Worm (Caenorhabditis elegans) whole organism, early embryonic: ENCODE data around the gene stip-1.

Source experiments
- B0310.2 ChIP-seq: sonication (generic microtip); optimal IDR thresholded peaks from 2 replicates; lab custom pipeline; 2016; ENCODE audit warnings: mild to moderate bottlenecking, missing genetic modification characterization, missing compliant biosample characterization
- F13C5.2 ChIP-seq: sonication (generic microtip); optimal IDR thresholded peaks from 2 replicates; lab custom pipeline; 2017; ENCODE audit warnings: mild to moderate bottlenecking, missing genetic modification characterization, inconsistent platforms, missing compliant biosample characterization
- aly-1 ChIP-seq: sonication (generic microtip); optimal IDR thresholded peaks from 2 replicates; lab custom pipeline; 2016; ENCODE audit warnings: missing genetic modification characterization, missing compliant biosample characterization
- ama-1 ChIP-seq: fragments of 150-350 bp; optimal IDR thresholded peaks from 2 replicates; lab custom pipeline; 2014
- ceh-13 ChIP-seq: fragments of 200-800 bp; sonication (Bioruptor generic); optimal IDR thresholded peaks from 2 replicates; lab custom pipeline; 2018; ENCODE audit warnings: mild to moderate bottlenecking, missing genetic modification characterization, missing compliant biosample characterization
- ceh-36 ChIP-seq: sonication (generic microtip); optimal IDR thresholded peaks from 2 replicates; lab custom pipeline; 2016; ENCODE audit warnings: missing genetic modification characterization, inconsistent platforms, missing compliant biosample characterization
- flt-1 ChIP-seq: fragments of 200-800 bp; sonication (Bioruptor generic); IDR thresholded peaks from 2 replicates; pipeline ENCODE4 v1.3.6; 2022; ENCODE audit warnings: missing genetic modification characterization, missing compliant biosample characterization
- hmbx-1 ChIP-seq: sonication (generic microtip); optimal IDR thresholded peaks from 2 replicates; lab custom pipeline; 2016; ENCODE audit warnings: mild to moderate bottlenecking, missing genetic modification characterization, missing compliant biosample characterization
- hmg-4 ChIP-seq: fragments of 200-800 bp; sonication (Bioruptor generic); optimal IDR thresholded peaks from 2 replicates; lab custom pipeline; 2018; ENCODE audit warnings: mild to moderate bottlenecking, missing genetic modification characterization, missing compliant biosample characterization
- hnd-1 ChIP-seq: sonication (generic microtip); optimal IDR thresholded peaks from 2 replicates; lab custom pipeline; 2016; ENCODE audit warnings: missing genetic modification characterization, missing compliant biosample characterization
- pes-1 ChIP-seq: fragments of 200-800 bp; sonication (Bioruptor generic); IDR thresholded peaks from 2 replicates; pipeline ENCODE4 v1.3.6; 2022; ENCODE audit warnings: missing genetic modification reagents, missing genetic modification characterization, missing compliant biosample characterization
- scrt-1 ChIP-seq: fragments of 200-800 bp; sonication (Bioruptor generic); IDR thresholded peaks from 2 replicates; pipeline ENCODE4 v1.3.6; 2022; ENCODE audit warnings: missing genetic modification characterization, missing compliant biosample characterization
- tra-4 ChIP-seq: sonication (generic microtip); optimal IDR thresholded peaks from 2 replicates; lab custom pipeline; 2017; ENCODE audit warnings: missing genetic modification characterization, missing compliant biosample characterization

DNA sequence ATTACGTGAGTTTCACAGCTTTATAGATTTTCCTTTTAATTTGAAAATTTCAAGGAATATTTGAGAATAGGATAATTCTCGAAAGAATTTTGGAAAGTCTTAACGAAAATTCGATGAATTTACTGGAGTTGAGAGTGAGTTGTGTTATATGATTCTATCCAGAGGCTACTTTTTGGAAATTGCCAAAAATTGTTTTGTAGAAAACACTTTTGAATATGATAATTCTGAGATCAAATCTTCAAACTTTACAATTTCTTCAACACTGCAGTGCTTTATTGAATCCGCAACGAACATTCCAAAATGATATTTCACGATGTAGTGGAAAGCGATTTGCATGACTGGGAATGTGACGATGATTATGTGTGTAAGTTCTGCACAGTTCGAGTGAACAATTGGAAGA is 2.2 kb upstream of the stip-1 start, which contains the start of gene C07E3.8:
- TF ChIP-seq aly-1 (tag; lab: Kevin White, UChicago) (no peak), pes-1 (no peak), ama-1 (lab: Kevin White, UChicago) (no peak), flt-1 (GFP tag; lab: Robert Waterston, UW) (no peak), hmg-4 (GFP tag; lab: Kevin White, UChicago) (no peak), B0310.2 (tag; lab: Kevin White, UChicago) (no peak), F13C5.2 (tag; lab: Kevin White, UChicago) (no peak), hnd-1 (tag; lab: Kevin White, UChicago) (no peak), ceh-13 (GFP tag; lab: Kevin White, UChicago) (no peak), ceh-36 (tag; lab: Kevin White, UChicago) (no peak), tra-4 (tag; lab: Kevin White, UChicago) (no peak), hmbx-1 (no peak), scrt-1 (GFP tag; lab: Robert Waterston, UW) (no peak)
